Fruit fly (Drosophila melanogaster) whole organism, adult: Measurements from ENCODE around the gene alphaTub84D.

ENCODE experiments used
- CG11617 ChIP-seq: fragments of 200-800 bp; sonication (Bioruptor generic); optimal IDR thresholded peaks from 2 replicates; lab custom pipeline; 2017; ENCODE audit warnings: mild to moderate bottlenecking, missing biosample characterization, missing genetic modification reagents, missing genetic modification characterization
- CG14711 ChIP-seq: fragments of 200-800 bp; sonication (Bioruptor generic); optimal IDR thresholded peaks from 2 replicates; lab custom pipeline; 2018; ENCODE audit warnings: missing biosample characterization, mild to moderate bottlenecking, missing genetic modification characterization, moderate library complexity
- CG1620 ChIP-seq: fragments of 200-800 bp; sonication (Bioruptor generic); optimal IDR thresholded peaks from 2 replicates; lab custom pipeline; 2016; ENCODE audit warnings: missing biosample characterization, missing genetic modification characterization
- CG5204 ChIP-seq: fragments of 200-800 bp; sonication (Bioruptor generic); optimal IDR thresholded peaks from 2 replicates; lab custom pipeline; 2016; ENCODE audit warnings: missing biosample characterization, missing genetic modification characterization
- CG7045 ChIP-seq: fragments of 200-800 bp; sonication (Bioruptor generic); optimal IDR thresholded peaks from 2 replicates; lab custom pipeline; 2017; ENCODE audit warnings: missing biosample characterization, mild to moderate bottlenecking, missing genetic modification characterization
- CG7101 ChIP-seq: fragments of 200-800 bp; sonication (Bioruptor generic); optimal IDR thresholded peaks from 2 replicates; lab custom pipeline; 2018; ENCODE audit warnings: missing biosample characterization, mild to moderate bottlenecking, missing genetic modification characterization, moderate library complexity
- Hr96 ChIP-seq: fragments of 200-800 bp; sonication (Bioruptor generic); optimal IDR thresholded peaks from 2 replicates; lab custom pipeline; 2016; ENCODE audit warnings: missing biosample characterization, missing genetic modification characterization
- bab1 ChIP-seq: fragments of 200-800 bp; sonication (Bioruptor generic); optimal IDR thresholded peaks from 3 replicates; lab custom pipeline; 2019; ENCODE audit warnings: missing biosample characterization, mild to moderate bottlenecking, missing genetic modification characterization, moderate library complexity
- cnc ChIP-seq, 2 experiments: fragments of >200 bp; optimal IDR thresholded peaks; 2 replicates each; lab custom pipeline; 2017
- kay ChIP-seq: fragments of 200-800 bp; sonication (Bioruptor generic); peaks from one replicate; lab custom pipeline; 2016; ENCODE audit warnings: missing biosample characterization, missing genetic modification characterization, borderline replicate concordance
- ovo ChIP-seq: fragments of 200-800 bp; sonication (Bioruptor generic); optimal IDR thresholded peaks from 2 replicates; lab custom pipeline; 2016; ENCODE audit warnings: missing biosample characterization, missing genetic modification characterization
- pad ChIP-seq: fragments of 200-800 bp; sonication (Bioruptor generic); optimal IDR thresholded peaks from 3 replicates; lab custom pipeline; 2017; ENCODE audit warnings: missing biosample characterization, missing genetic modification characterization, mild to moderate bottlenecking, moderate library complexity, missing genetic modification reagents
- tj ChIP-seq: fragments of 200-800 bp; sonication (Bioruptor generic); optimal IDR thresholded peaks from 3 replicates; lab custom pipeline; 2017; ENCODE audit warnings: missing biosample characterization, mild to moderate bottlenecking, missing genetic modification characterization, moderate library complexity
- toe ChIP-seq: fragments of 200-800 bp; sonication (Bioruptor generic); optimal IDR thresholded peaks from 2 replicates; lab custom pipeline; 2016; ENCODE audit warnings: missing biosample characterization, missing genetic modification characterization

dm6 chr3R:7506314-7506988 is 24.1 kb upstream of the alphaTub84D start:
- TF ChIP-seq CG1620 (GFP tag; lab: Kevin White, UChicago) (no peak), Hr96 (GFP tag; lab: Kevin White, UChicago) (no peak), cnc (optimal IDR thresholded peaks at IDR 0.05; lab: Kevin White, UChicago) (no peak), CG14711 (tag; lab: Kevin White, UChicago) (peak; percentile 67), ovo (GFP tag; lab: Kevin White, UChicago) (no peak), CG7045 (GFP tag; lab: Kevin White, UChicago) (peak; percentile 43), pad (peak; percentile 19), tj (no peak), CG11617 (GFP tag; lab: Kevin White, UChicago) (no peak), CG5204 (GFP tag; lab: Kevin White, UChicago) (peak; percentile 53), kay (GFP tag; lab: Kevin White, UChicago) (peak; percentile 74), bab1 (GFP tag; lab: Kevin White, UChicago) (no peak), toe (GFP tag; lab: Kevin White, UChicago) (no peak), CG7101 (peak; percentile 2)
